Fruit fly (Drosophila melanogaster) whole organism, embryonic: Measurements from ENCODE around the gene Atac2.

Source experiments
- Aef1 ChIP-seq: fragments of 200-800 bp; sonication (Bioruptor generic); IDR thresholded peaks from 3 replicates; pipeline ENCODE4 v1.3.6; 2022; ENCODE audit warnings: missing biosample characterization, missing genetic modification characterization
- Asciz ChIP-seq: fragments of 200-800 bp; sonication (Bioruptor generic); optimal IDR thresholded peaks from 2 replicates; lab custom pipeline; 2017; ENCODE audit warnings: missing biosample characterization, mild to moderate bottlenecking, missing genetic modification characterization, missing genetic modification reagents
- BEAF-32 ChIP-seq: fragments of 200-800 bp; sonication (Bioruptor generic); optimal IDR thresholded peaks from 3 replicates; lab custom pipeline; 2017; ENCODE audit warnings: missing biosample characterization, missing genetic modification characterization, mild to moderate bottlenecking, moderate library complexity, missing genetic modification reagents
- BtbVII ChIP-seq: fragments of 200-800 bp; sonication (Bioruptor generic); optimal IDR thresholded peaks from 3 replicates; lab custom pipeline; 2017; ENCODE audit warnings: missing biosample characterization, mild to moderate bottlenecking, missing genetic modification characterization
- CG10147 ChIP-seq: fragments of 200-800 bp; sonication (Bioruptor generic); optimal IDR thresholded peaks from 2 replicates; lab custom pipeline; 2019; ENCODE audit warnings: missing biosample characterization, mild to moderate bottlenecking, missing genetic modification characterization, moderate library complexity
- CG10274 ChIP-seq: fragments of 200-800 bp; sonication (Bioruptor generic); optimal IDR thresholded peaks from 3 replicates; lab custom pipeline; 2017; ENCODE audit warnings: missing biosample characterization, mild to moderate bottlenecking, missing genetic modification characterization
- CG11456 ChIP-seq: fragments of 200-800 bp; sonication (Bioruptor generic); IDR thresholded peaks from 3 replicates; pipeline ENCODE4 v1.3.6; 2022; ENCODE audit warnings: missing biosample characterization, missing genetic modification characterization
- CG11723 ChIP-seq: fragments of 200-800 bp; sonication (Bioruptor generic); optimal IDR thresholded peaks from 2 replicates; lab custom pipeline; 2017; ENCODE audit warnings: missing biosample characterization, mild to moderate bottlenecking, missing genetic modification characterization
- CG12071 ChIP-seq: fragments of 200-800 bp; sonication (Bioruptor generic); optimal IDR thresholded peaks from 3 replicates; lab custom pipeline; 2018; ENCODE audit warnings: missing biosample characterization, mild to moderate bottlenecking, missing genetic modification characterization
- CG12942 ChIP-seq: fragments of 200-800 bp; sonication (Bioruptor generic); optimal IDR thresholded peaks from 3 replicates; lab custom pipeline; 2016; ENCODE audit warnings: missing biosample characterization, missing genetic modification characterization
- CG13424 ChIP-seq: fragments of 200-800 bp; sonication (Bioruptor generic); optimal IDR thresholded peaks from 2 replicates; lab custom pipeline; 2019; ENCODE audit warnings: missing biosample characterization, mild to moderate bottlenecking, missing genetic modification characterization, moderate library complexity
- CG14710 ChIP-seq: fragments of 200-800 bp; sonication (Bioruptor generic); optimal IDR thresholded peaks from 3 replicates; lab custom pipeline; 2019; ENCODE audit warnings: missing biosample characterization, mild to moderate bottlenecking, missing genetic modification characterization, moderate library complexity
- CG14965 ChIP-seq: fragments of 200-800 bp; sonication (Bioruptor generic); optimal IDR thresholded peaks from 2 replicates; lab custom pipeline; 2016; ENCODE audit warnings: missing biosample characterization, missing genetic modification characterization, borderline replicate concordance
- CG1529 ChIP-seq: fragments of 200-800 bp; sonication (Bioruptor generic); optimal IDR thresholded peaks from 3 replicates; lab custom pipeline; 2018; ENCODE audit warnings: missing biosample characterization, missing genetic modification characterization
- CG2116 ChIP-seq: fragments of 200-800 bp; sonication (Bioruptor generic); optimal IDR thresholded peaks from 3 replicates; lab custom pipeline; 2018; ENCODE audit warnings: missing biosample characterization, mild to moderate bottlenecking, missing genetic modification characterization
- CG32772 ChIP-seq: fragments of 200-800 bp; sonication (Bioruptor generic); IDR thresholded peaks from 2 replicates; pipeline ENCODE4 v1.3.6; 2022; ENCODE audit warnings: missing biosample characterization, missing genetic modification characterization
- CG34224 ChIP-seq: fragments of 200-800 bp; sonication (Bioruptor generic); IDR thresholded peaks from 3 replicates; pipeline ENCODE4 v1.3.6; 2022; ENCODE audit warnings: missing biosample characterization, missing genetic modification characterization; ENCODE audit not compliant: partially characterized antibody
- CG34422 ChIP-seq: fragments of 200-800 bp; sonication (Bioruptor generic); IDR thresholded peaks from 3 replicates; pipeline ENCODE4 v1.3.6; 2022; ENCODE audit warnings: missing biosample characterization, missing genetic modification characterization
- CG3838 ChIP-seq: fragments of 200-800 bp; sonication (Bioruptor generic); optimal IDR thresholded peaks from 3 replicates; lab custom pipeline; 2016; ENCODE audit warnings: missing biosample characterization, missing genetic modification characterization
- CG4282 ChIP-seq: fragments of 200-800 bp; sonication (Bioruptor generic); optimal IDR thresholded peaks from 2 replicates; lab custom pipeline; 2016; ENCODE audit warnings: missing biosample characterization, missing genetic modification characterization
- CG4820 ChIP-seq: fragments of 200-800 bp; sonication (Bioruptor generic); optimal IDR thresholded peaks from 3 replicates; lab custom pipeline; 2016; ENCODE audit warnings: missing biosample characterization, missing genetic modification characterization
- CG6689 ChIP-seq: fragments of 200-800 bp; sonication (Bioruptor generic); IDR thresholded peaks from 2 replicates; pipeline ENCODE4 v1.3.6; 2022; ENCODE audit warnings: missing biosample characterization, missing genetic modification characterization
- CG6813 ChIP-seq: fragments of 200-800 bp; sonication (Bioruptor generic); optimal IDR thresholded peaks from 2 replicates; lab custom pipeline; 2017; ENCODE audit warnings: missing biosample characterization, missing genetic modification characterization, mild to moderate bottlenecking, moderate library complexity, missing genetic modification reagents
- CG7745 ChIP-seq: fragments of 200-800 bp; sonication (Bioruptor generic); optimal IDR thresholded peaks from 2 replicates; lab custom pipeline; 2018; ENCODE audit warnings: missing biosample characterization, mild to moderate bottlenecking, missing genetic modification characterization, moderate library complexity
- CG7987 ChIP-seq: fragments of 200-800 bp; sonication (Bioruptor generic); optimal IDR thresholded peaks from 2 replicates; lab custom pipeline; 2018; ENCODE audit warnings: missing biosample characterization, mild to moderate bottlenecking, missing genetic modification characterization, moderate library complexity
- CG9609 ChIP-seq: fragments of 200-800 bp; sonication (Bioruptor generic); optimal IDR thresholded peaks from 3 replicates; lab custom pipeline; 2016; ENCODE audit warnings: missing biosample characterization, missing genetic modification characterization
- CG9932 ChIP-seq: fragments of 200-800 bp; sonication (Bioruptor generic); IDR thresholded peaks from 2 replicates; pipeline ENCODE4 v1.3.6; 2022; ENCODE audit warnings: missing biosample characterization, missing genetic modification characterization
- CoRest ChIP-seq: fragments of 200-800 bp; sonication (Bioruptor generic); optimal IDR thresholded peaks from 3 replicates; lab custom pipeline; 2018; ENCODE audit warnings: missing biosample characterization, mild to moderate bottlenecking, missing genetic modification characterization, moderate library complexity
- Dfd ChIP-seq, 2 experiments: fragments of >200 bp; optimal IDR thresholded peaks; 2 replicates each; lab custom pipeline; 2017; ENCODE audit warnings: missing biosample characterization in 2 of 2, missing genetic modification characterization in 2 of 2
- E2f2 ChIP-seq: fragments of 200-800 bp; sonication (Bioruptor generic); IDR thresholded peaks from 2 replicates; pipeline ENCODE4 v1.3.6; 2022; ENCODE audit warnings: missing biosample characterization, missing genetic modification characterization
- NFAT ChIP-seq: fragments of 200-800 bp; sonication (Bioruptor generic); IDR thresholded peaks from 2 replicates; pipeline ENCODE4 v1.3.6; 2022; ENCODE audit warnings: missing biosample characterization, missing genetic modification characterization
- Nf-YA ChIP-seq: fragments of 200-800 bp; sonication (Bioruptor generic); IDR thresholded peaks from 2 replicates; pipeline ENCODE4 v1.3.6; 2022; ENCODE audit warnings: missing biosample characterization, missing genetic modification characterization
- PHDP ChIP-seq: fragments of 200-800 bp; sonication (Bioruptor generic); optimal IDR thresholded peaks from 3 replicates; lab custom pipeline; 2018; ENCODE audit warnings: missing biosample characterization, mild to moderate bottlenecking, missing genetic modification characterization, moderate library complexity
- Side ChIP-seq: fragments of 200-800 bp; sonication (Bioruptor generic); optimal IDR thresholded peaks from 2 replicates; lab custom pipeline; 2016; ENCODE audit warnings: missing biosample characterization, missing genetic modification characterization
- Sry-β ChIP-seq: fragments of 200-800 bp; sonication (Bioruptor generic); optimal IDR thresholded peaks from 2 replicates; lab custom pipeline; 2018; ENCODE audit warnings: missing biosample characterization, mild to moderate bottlenecking, missing genetic modification characterization, moderate library complexity
- Taf1 ChIP-seq: fragments of 200-800 bp; sonication (Bioruptor generic); IDR thresholded peaks from 2 replicates; pipeline ENCODE4 v1.3.6; 2022; ENCODE audit warnings: missing biosample characterization, missing genetic modification characterization
- Xbp1 ChIP-seq: fragments of 200-800 bp; sonication (Bioruptor generic); optimal IDR thresholded peaks from 3 replicates; lab custom pipeline; 2016; ENCODE audit warnings: missing biosample characterization, mild to moderate bottlenecking, missing genetic modification characterization
- cg ChIP-seq: fragments of 200-800 bp; sonication (Bioruptor generic); optimal IDR thresholded peaks from 3 replicates; lab custom pipeline; 2019; ENCODE audit warnings: missing biosample characterization, mild to moderate bottlenecking, missing genetic modification characterization, moderate library complexity
- dimm ChIP-seq: fragments of 200-800 bp; sonication (Bioruptor generic); IDR thresholded peaks from 2 replicates; pipeline ENCODE4 v1.3.6; 2022; ENCODE audit warnings: missing biosample characterization, missing genetic modification characterization
- eve ChIP-seq, 2 experiments: fragments of >200 bp; optimal IDR thresholded peaks; 2 replicates each; lab custom pipeline; 2017; ENCODE audit warnings: missing biosample characterization in 2 of 2, missing genetic modification characterization in 2 of 2
- fd64A ChIP-seq: fragments of 200-800 bp; sonication (Bioruptor generic); optimal IDR thresholded peaks from 3 replicates; lab custom pipeline; 2018; ENCODE audit warnings: missing biosample characterization, mild to moderate bottlenecking, missing genetic modification characterization
- lab ChIP-seq: fragments of 200-800 bp; sonication (Bioruptor generic); optimal IDR thresholded peaks from 3 replicates; lab custom pipeline; 2017; ENCODE audit warnings: missing biosample characterization, missing genetic modification characterization, mild to moderate bottlenecking, moderate library complexity, missing genetic modification reagents
- nmo ChIP-seq: fragments of 200-800 bp; sonication (Bioruptor generic); optimal IDR thresholded peaks from 2 replicates; lab custom pipeline; 2018; ENCODE audit warnings: missing biosample characterization, mild to moderate bottlenecking, missing genetic modification characterization, moderate library complexity
- pb ChIP-seq: fragments of 200-800 bp; sonication (Bioruptor generic); optimal IDR thresholded peaks from 3 replicates; lab custom pipeline; 2016; ENCODE audit warnings: missing biosample characterization, missing genetic modification characterization
- sc ChIP-seq, 3 experiments: fragments of >200 bp in 2 of 3; fragments of 200-800 bp in 1 of 3; sonication (Bioruptor generic) in 1 of 3; optimal IDR thresholded peaks; 2 replicates in 2 of 3; 3 replicates in 1 of 3; lab custom pipeline; 2017; ENCODE audit warnings: mild to moderate bottlenecking in 1 of 3, missing biosample characterization in 1 of 3, missing genetic modification characterization in 1 of 3, missing genetic modification reagents in 1 of 3
- tgo ChIP-seq: fragments of 200-800 bp; sonication (Bioruptor generic); IDR thresholded peaks from 3 replicates; pipeline ENCODE4 v1.3.6; 2022; ENCODE audit warnings: missing biosample characterization, missing genetic modification characterization
- tx ChIP-seq: fragments of 200-800 bp; sonication (Bioruptor generic); optimal IDR thresholded peaks from 2 replicates; lab custom pipeline; 2016; ENCODE audit warnings: missing biosample characterization, missing genetic modification characterization
- vfl ChIP-seq: fragments of 200-800 bp; sonication (Bioruptor generic); optimal IDR thresholded peaks from 2 replicates; lab custom pipeline; 2016; ENCODE audit warnings: missing biosample characterization, missing genetic modification characterization

Gene Atac2

DNA sequence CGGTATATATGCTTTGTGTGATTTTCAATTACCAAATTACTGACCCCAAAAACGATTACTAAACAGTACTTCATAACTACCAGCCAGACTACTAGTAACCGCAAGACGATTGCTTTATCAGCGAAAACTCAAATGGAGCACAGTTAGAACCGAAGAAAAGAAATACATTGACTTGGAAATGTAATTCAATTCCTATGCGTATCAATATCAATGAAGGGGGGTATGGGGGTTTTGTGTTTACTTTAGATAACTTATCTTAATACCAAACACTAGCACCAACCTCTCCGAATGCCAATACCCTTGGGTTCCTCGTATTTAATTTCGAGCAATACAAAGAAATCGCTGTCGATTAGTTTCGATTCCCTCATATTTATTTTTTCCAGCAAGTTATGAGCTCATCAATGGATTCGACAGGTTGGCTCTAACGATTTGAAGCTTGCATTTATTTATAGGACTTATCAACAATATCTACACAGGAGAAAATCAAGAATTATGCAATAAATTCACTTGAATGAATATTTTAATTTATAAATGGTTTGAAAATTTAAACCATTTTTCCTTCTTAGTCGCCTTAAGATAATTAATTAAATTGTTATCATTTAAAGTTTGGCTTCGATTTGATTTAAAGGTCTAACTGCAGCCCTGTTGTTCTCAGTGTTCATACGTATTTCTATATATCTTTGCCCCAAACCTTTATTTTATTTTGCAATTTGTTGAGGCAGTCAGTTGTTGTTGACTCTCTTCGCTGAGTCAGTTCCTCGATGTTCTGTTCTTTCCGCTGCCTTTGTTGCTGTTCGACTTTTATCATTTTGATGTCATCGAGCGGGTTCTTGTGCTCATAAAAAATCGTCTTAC, 9.5 kb upstream of the Atac2 start (continued):
- TF ChIP-seq CG7745 (tag; lab: Kevin White, UChicago) (peak; percentile 45), CG10147 (GFP tag; lab: Kevin White, UChicago) (peak; percentile 71), CG4282 (GFP tag; lab: Kevin White, UChicago) (no peak), CG11723 (GFP tag; lab: Kevin White, UChicago) (peak; percentile 44), CG11456 (GFP tag; lab: Robert Waterston, UW) (peak; percentile 73; the same call in 2 of the 3 replicates), lab (GFP tag; lab: Kevin White, UChicago) (peak; percentile 88), CG3838 (GFP tag; lab: Kevin White, UChicago) (peak; percentile 11), CG32772 (GFP tag; lab: Robert Waterston, UW) (peak; percentile 78), BtbVII (GFP tag; lab: Kevin White, UChicago) (peak; percentile 86), CG13424 (peak; percentile 84), Dfd (GFP tag; optimal IDR thresholded peaks at IDR 0.05; lab: Kevin White, UChicago) (no peak), CG1529 (GFP tag; lab: Kevin White, UChicago) (peak; percentile 55), CG2116 (GFP tag; lab: Kevin White, UChicago) (peak; percentile 27), tgo (GFP tag; lab: Robert Waterston, UW) (peak; percentile 86), CG14710 (peak; percentile 79), eve (GFP tag; optimal IDR thresholded peaks at IDR 0.05; lab: Kevin White, UChicago) (no peak), CG4820 (GFP tag; lab: Kevin White, UChicago) (peak; percentile 72), Side (GFP tag; lab: Kevin White, UChicago) (no peak), tx (peak; percentile 7), NFAT (GFP tag; lab: Robert Waterston, UW) (peak; percentile 10; the same call in 1 of the 2 replicates), Nf-YA (GFP tag; lab: Robert Waterston, UW) (peak; percentile 62; the same call in 1 of the 2 replicates), CoRest (tag; lab: Kevin White, UChicago) (peak; percentile 88), Aef1 (GFP tag; lab: Robert Waterston, UW) (peak; percentile 64; the same call in 2 of the 3 replicates), dimm (no peak), vfl (GFP tag; lab: Kevin White, UChicago) (peak; percentile 41), BEAF-32 (GFP tag; lab: Kevin White, UChicago) (no peak), CG14965 (no peak), CG12942 (GFP tag; lab: Kevin White, UChicago) (peak; percentile 25), CG34224 (GFP tag; lab: Robert Waterston, UW) (no peak), Sry-β (GFP tag; lab: Kevin White, UChicago) (no peak), Asciz (GFP tag; lab: Kevin White, UChicago) (peak; percentile 66), PHDP (peak; percentile 83), sc (optimal IDR thresholded peaks at IDR 0.05; lab: Kevin White, UChicago) (no peak), sc (GFP tag; optimal IDR thresholded peaks at IDR 0.05; lab: Kevin White, UChicago) (peak; percentile 50), CG7987 (GFP tag; lab: Kevin White, UChicago) (peak; percentile 3), pb (GFP tag; lab: Kevin White, UChicago) (no peak), Taf1 (peak; percentile 63), CG12071 (GFP tag; lab: Kevin White, UChicago) (peak; percentile 60), Xbp1 (peak; percentile 79), CG10274 (peak; percentile 32), CG9609 (peak; percentile 24), E2f2 (peak; percentile 60), fd64A (GFP tag; lab: Kevin White, UChicago) (no peak), CG9932 (GFP tag; lab: Robert Waterston, UW) (peak; percentile 84), CG6689 (GFP tag; lab: Robert Waterston, UW) (peak; percentile 80), cg (GFP tag; lab: Kevin White, UChicago) (no peak), CG34422 (GFP tag; lab: Robert Waterston, UW) (peak; percentile 64; the same call in 2 of the 3 replicates), CG6813 (GFP tag; lab: Kevin White, UChicago) (peak; percentile 64), nmo (peak; percentile 85)
